Worm (Caenorhabditis elegans) whole organism, mixed stage, embryonic: ENCODE results near the gene secs-1.

Experiments
- M03D4.4 ChIP-seq: sonication (generic microtip); optimal IDR thresholded peaks from 2 replicates; lab custom pipeline; 2017; ENCODE audit warnings: mild to moderate bottlenecking, missing genetic modification characterization, missing compliant biosample characterization
- blmp-1 ChIP-seq: fragments of 150-350 bp; optimal IDR thresholded peaks from 2 replicates; lab custom pipeline; 2014; ENCODE audit warnings: missing biosample characterization, missing genetic modification characterization
- ceh-43 ChIP-seq: fragments of 200-800 bp; sonication (Bioruptor generic); optimal IDR thresholded peaks from 2 replicates; lab custom pipeline; 2018; ENCODE audit warnings: mild to moderate bottlenecking, missing genetic modification characterization, moderate library complexity, missing compliant biosample characterization
- ceh-83 ChIP-seq: fragments of 200-800 bp; sonication (Bioruptor generic); optimal IDR thresholded peaks from 2 replicates; lab custom pipeline; 2018; ENCODE audit warnings: mild to moderate bottlenecking, missing genetic modification characterization, missing compliant biosample characterization
- ces-1 ChIP-seq: fragments of 150-350 bp; optimal IDR thresholded peaks from 2 replicates; lab custom pipeline; 2014; ENCODE audit warnings: missing biosample characterization, missing genetic modification reagents, missing genetic modification characterization
- cnd-1 ChIP-seq: fragments of 200-800 bp; sonication (Bioruptor generic); optimal IDR thresholded peaks from 2 replicates; lab custom pipeline; 2018; ENCODE audit warnings: mild to moderate bottlenecking, missing genetic modification characterization, missing compliant biosample characterization
- drap-1 ChIP-seq: fragments of 200-800 bp; sonication (Bioruptor generic); optimal IDR thresholded peaks from 3 replicates; lab custom pipeline; 2018; ENCODE audit warnings: mild to moderate bottlenecking, missing genetic modification characterization, missing compliant biosample characterization
- elt-1 ChIP-seq: sonication (generic microtip); optimal IDR thresholded peaks from 2 replicates; lab custom pipeline; 2017; ENCODE audit warnings: missing genetic modification characterization, mild to moderate bottlenecking, missing compliant biosample characterization, antibody characterized with exemption, moderate library complexity, borderline replicate concordance; ENCODE audit not compliant: insufficient read depth
- flh-1 ChIP-seq: fragments of 200-800 bp; sonication (Bioruptor generic); optimal IDR thresholded peaks from 2 replicates; lab custom pipeline; 2018; ENCODE audit warnings: mild to moderate bottlenecking, missing genetic modification characterization, moderate library complexity, missing compliant biosample characterization
- ham-2 ChIP-seq: fragments of 200-800 bp; sonication (Bioruptor generic); optimal IDR thresholded peaks from 2 replicates; lab custom pipeline; 2018; ENCODE audit warnings: mild to moderate bottlenecking, missing genetic modification characterization, missing compliant biosample characterization
- lin-13 ChIP-seq: fragments of 150-350 bp; optimal IDR thresholded peaks from 2 replicates; lab custom pipeline; 2014; ENCODE audit warnings: missing biosample characterization, missing genetic modification characterization
- lin-32 ChIP-seq: fragments of 200-800 bp; sonication (Bioruptor generic); optimal IDR thresholded peaks from 2 replicates; lab custom pipeline; 2018; ENCODE audit warnings: mild to moderate bottlenecking, missing genetic modification characterization, missing compliant biosample characterization
- lsy-2 ChIP-seq: fragments of 150-350 bp; optimal IDR thresholded peaks from 2 replicates; lab custom pipeline; 2014; ENCODE audit warnings: missing biosample characterization, missing genetic modification characterization
- mab-5 ChIP-seq: fragments of 150-350 bp; optimal IDR thresholded peaks from 2 replicates; lab custom pipeline; 2014; ENCODE audit warnings: missing biosample characterization, missing genetic modification characterization
- mep-1 ChIP-seq: fragments of 150-350 bp; optimal IDR thresholded peaks from 2 replicates; lab custom pipeline; 2017; ENCODE audit warnings: missing biosample characterization, missing genetic modification reagents, missing genetic modification characterization, inconsistent platforms
- nhr-12 ChIP-seq: fragments of 150-350 bp; optimal IDR thresholded peaks from 2 replicates; lab custom pipeline; 2014; ENCODE audit warnings: missing biosample characterization, missing genetic modification characterization
- nhr-2 ChIP-seq: fragments of 150-350 bp; optimal IDR thresholded peaks from 2 replicates; lab custom pipeline; 2014; ENCODE audit warnings: missing biosample characterization, missing genetic modification characterization
- nhr-28 ChIP-seq: fragments of 150-350 bp; optimal IDR thresholded peaks from 2 replicates; lab custom pipeline; 2014; ENCODE audit warnings: missing biosample characterization, missing genetic modification characterization
- nhr-76 ChIP-seq: sonication (generic microtip); optimal IDR thresholded peaks from 2 replicates; lab custom pipeline; 2017; ENCODE audit warnings: missing biosample characterization, missing genetic modification characterization
- pha-4 ChIP-seq: fragments of 150-350 bp; optimal IDR thresholded peaks from 2 replicates; lab custom pipeline; 2018; ENCODE audit warnings: missing biosample characterization, missing genetic modification reagents, missing genetic modification characterization
- sem-2 ChIP-seq: fragments of 200-800 bp; sonication (Bioruptor generic); optimal IDR thresholded peaks from 2 replicates; lab custom pipeline; 2018; ENCODE audit warnings: mild to moderate bottlenecking, missing genetic modification characterization, missing compliant biosample characterization
- snpc-4 ChIP-seq: fragments of 150-350 bp; optimal IDR thresholded peaks from 2 replicates; lab custom pipeline; 2014; ENCODE audit warnings: missing biosample characterization, missing genetic modification characterization
- sptf-1 ChIP-seq: sonication (generic microtip); optimal IDR thresholded peaks from 2 replicates; lab custom pipeline; 2017; ENCODE audit warnings: mild to moderate bottlenecking, missing genetic modification characterization, moderate library complexity, missing compliant biosample characterization
- tbx-8 ChIP-seq: fragments of 200-800 bp; sonication (Bioruptor generic); optimal IDR thresholded peaks from 2 replicates; lab custom pipeline; 2018; ENCODE audit warnings: mild to moderate bottlenecking, missing genetic modification characterization, moderate library complexity, missing compliant biosample characterization
- unc-120 ChIP-seq: sonication (generic microtip); optimal IDR thresholded peaks from 2 replicates; lab custom pipeline; 2017; ENCODE audit warnings: missing genetic modification characterization, missing compliant biosample characterization; ENCODE audit not compliant: poor library complexity, severe bottlenecking
- unc-39 ChIP-seq: fragments of 150-350 bp; optimal IDR thresholded peaks from 2 replicates; lab custom pipeline; 2014; ENCODE audit warnings: missing biosample characterization, missing genetic modification characterization
- unc-62 ChIP-seq: fragments of 150-350 bp; optimal IDR thresholded peaks from 2 replicates; lab custom pipeline; 2014; ENCODE audit warnings: missing biosample characterization, missing genetic modification reagents, missing genetic modification characterization
- zip-8 ChIP-seq: fragments of 150-350 bp; optimal IDR thresholded peaks from 2 replicates; lab custom pipeline; 2014; ENCODE audit warnings: missing biosample characterization, missing genetic modification characterization
- ztf-11 ChIP-seq: fragments of 150-350 bp; optimal IDR thresholded peaks from 2 replicates; lab custom pipeline; 2014; ENCODE audit warnings: missing biosample characterization, missing genetic modification characterization

secs-1 gene

DNA sequence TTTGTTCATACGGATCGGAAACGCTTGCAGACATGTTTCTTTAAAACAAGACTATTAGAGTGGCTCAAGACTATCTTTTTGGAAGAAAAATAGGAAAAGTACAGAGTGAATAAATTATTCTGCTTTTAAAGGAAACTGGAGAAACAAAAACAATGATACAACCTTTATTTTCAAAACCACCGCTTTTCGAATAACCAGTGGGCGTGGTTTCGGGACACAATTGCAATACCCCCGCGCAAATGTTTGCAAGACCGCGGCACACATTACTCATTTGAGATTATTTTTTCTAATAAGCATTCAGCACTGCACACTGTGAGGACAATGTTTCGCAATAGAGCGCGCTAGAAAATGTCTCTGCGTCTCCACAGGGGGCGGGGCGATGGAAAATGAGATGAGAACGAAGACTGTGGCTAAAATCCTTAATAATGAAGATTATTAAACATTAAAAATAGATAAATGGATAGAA lies 3.6 kb upstream of the secs-1 start, which contains the start of gene plrg-1 (continued):
- peak; percentile 11 for TF ChIP-seq blmp-1 (tag; lab: Kevin White, UChicago)
- TF ChIP-seq unc-120 (tag; lab: Kevin White, UChicago): peak; percentile 80
- peak; percentile 76 for TF ChIP-seq mab-5 (tag; lab: Kevin White, UChicago)
- TF ChIP-seq pha-4 (tag; lab: Kevin White, UChicago): peak; percentile 95
- peak; percentile 58 for TF ChIP-seq flh-1 (GFP tag; lab: Kevin White, UChicago)
- TF ChIP-seq, all 35 proteins: peak for 30

DNA sequence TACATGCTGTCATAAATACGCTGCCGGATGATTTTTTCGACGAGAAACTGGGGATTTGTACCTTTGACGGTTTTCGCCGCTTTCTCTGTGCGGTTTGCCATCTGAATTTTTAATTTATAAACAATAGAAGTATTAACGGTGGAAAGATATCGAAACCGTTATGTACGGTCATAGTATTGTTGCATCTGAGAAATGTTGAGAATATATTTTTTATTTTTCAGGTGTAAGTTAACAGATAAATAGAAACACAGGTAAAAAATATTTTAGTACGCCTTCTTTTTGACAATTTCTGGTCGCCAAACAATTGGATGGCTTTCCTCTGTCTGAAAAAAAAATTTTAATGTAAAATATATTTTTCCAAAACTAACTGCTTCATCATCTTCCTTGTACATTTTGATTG lies 1.7 kb upstream of the secs-1 start, which contains the start of gene prp-38:
Gene prp-38, minus strand, starts transcription at position 101 of the 400 bp plus-strand sequence.
- TF ChIP-seq zip-8 (tag; lab: Kevin White, UChicago) (no peak), blmp-1 (tag; lab: Kevin White, UChicago) (no peak), ceh-83 (GFP tag; lab: Kevin White, UChicago) (no peak), cnd-1 (tag; lab: Kevin White, UChicago) (no peak), unc-120 (tag; lab: Kevin White, UChicago) (no peak), tbx-8 (GFP tag; lab: Kevin White, UChicago) (no peak), ceh-43 (GFP tag; lab: Kevin White, UChicago) (no peak), unc-39 (no peak)

DNA sequence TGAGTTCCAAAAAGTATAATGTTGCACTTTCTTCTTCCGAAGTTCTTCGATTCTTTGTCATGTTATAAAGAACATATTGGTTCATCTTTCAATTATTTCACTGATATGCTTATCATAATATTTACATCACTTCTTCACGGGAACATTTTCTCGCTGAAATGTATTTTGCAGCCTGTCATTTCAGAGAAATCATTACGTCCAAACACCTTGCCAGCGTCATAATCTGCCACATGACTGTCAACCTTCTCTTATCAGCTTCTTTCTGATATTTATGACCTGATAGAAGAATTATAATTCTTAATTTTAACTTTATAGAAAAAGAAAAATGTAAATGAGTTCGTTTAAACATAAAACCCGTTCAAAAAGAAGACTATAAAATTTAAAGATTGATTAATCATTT lies 2.2 kb downstream of the secs-1 start:
- TF ChIP-seq mep-1 (tag; lab: Kevin White, UChicago) (no peak), drap-1 (GFP tag; lab: Kevin White, UChicago) (no peak), ceh-83 (GFP tag; lab: Kevin White, UChicago) (no peak)

DNA sequence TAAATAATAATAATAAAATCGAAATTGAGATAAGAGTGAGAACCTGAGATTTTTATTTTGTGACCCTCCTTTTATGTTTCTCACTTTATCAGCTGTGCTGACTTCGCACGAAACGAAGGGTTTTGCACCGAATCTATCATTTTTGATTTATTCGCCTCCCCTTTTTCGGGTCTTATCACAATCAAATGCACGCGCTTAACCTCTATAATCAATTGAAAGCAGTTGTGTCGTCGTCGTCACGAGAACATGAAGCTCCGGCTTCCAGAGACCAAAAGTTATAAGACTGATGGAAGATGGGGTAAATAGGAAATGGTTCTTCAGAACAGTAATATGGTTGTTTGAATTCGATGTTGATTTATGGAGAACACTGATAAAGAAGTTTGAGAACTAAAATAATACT lies 3.1 kb downstream of the secs-1 start, which contains the start of gene D1054.18:
Gene D1054.18, minus strand, starts transcription at position 45 of the 400 bp plus-strand sequence.
- TF ChIP-seq nhr-12 (tag; lab: Kevin White, UChicago) (no peak), drap-1 (GFP tag; lab: Kevin White, UChicago) (no peak), ces-1 (no peak), zip-8 (tag; lab: Kevin White, UChicago) (no peak), nhr-2 (no peak), tbx-8 (GFP tag; lab: Kevin White, UChicago) (no peak), pha-4 (tag; lab: Kevin White, UChicago) (no peak), nhr-76 (tag; lab: Kevin White, UChicago) (no peak), lin-32 (GFP tag; lab: Kevin White, UChicago) (no peak), lsy-2 (tag; lab: Kevin White, UChicago) (no peak), lin-13 (tag; lab: Kevin White, UChicago) (no peak)

DNA sequence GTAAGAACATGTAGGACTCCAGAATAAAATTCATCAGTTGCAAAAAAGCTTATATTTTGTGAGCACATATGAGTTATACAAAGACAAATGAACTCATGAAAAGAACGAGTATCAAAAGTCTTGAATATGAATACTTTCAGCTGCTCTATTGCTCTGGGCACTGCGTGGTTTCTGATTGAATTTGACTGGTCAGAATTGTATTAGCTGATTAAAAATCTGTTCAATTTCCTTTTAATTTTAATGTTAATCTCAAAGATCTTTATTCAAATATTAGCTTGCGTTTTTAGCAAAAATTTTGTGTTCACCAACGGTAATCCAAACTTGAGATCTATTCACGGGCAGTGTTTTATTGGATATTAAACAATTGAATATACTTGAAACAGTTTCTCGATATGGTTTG lies 6.2 kb downstream of the secs-1 start, which contains the start of gene srh-184:
Gene srh-184, minus strand, starts transcription at position 101 of the 400 bp plus-strand sequence.
- TF ChIP-seq ceh-83 (GFP tag; lab: Kevin White, UChicago): no peak
- TF ChIP-seq M03D4.4 (tag; lab: Kevin White, UChicago): no peak
- TF ChIP-seq sem-2 (GFP tag; lab: Kevin White, UChicago): no peak
- no peak for TF ChIP-seq lin-13 (tag; lab: Kevin White, UChicago)
- TF ChIP-seq tbx-8 (GFP tag; lab: Kevin White, UChicago): no peak
- no peak for TF ChIP-seq sptf-1 (tag; lab: Kevin White, UChicago)
- no peak for TF ChIP-seq pha-4 (tag; lab: Kevin White, UChicago)
- no peak for TF ChIP-seq nhr-76 (tag; lab: Kevin White, UChicago)
- TF ChIP-seq mab-5 (tag; lab: Kevin White, UChicago): no peak
- TF ChIP-seq nhr-28 (tag; lab: Kevin White, UChicago): no peak
- TF ChIP-seq flh-1 (GFP tag; lab: Kevin White, UChicago): no peak
- TF ChIP-seq unc-39: no peak
- no peak for TF ChIP-seq ham-2 (GFP tag; lab: Kevin White, UChicago)
- TF ChIP-seq elt-1 (tag; lab: Kevin White, UChicago): no peak
- no peak for TF ChIP-seq nhr-2
- no peak for TF ChIP-seq unc-62 (GFP tag; lab: Kevin White, UChicago)
- no peak for TF ChIP-seq ztf-11 (tag; lab: Kevin White, UChicago)

DNA sequence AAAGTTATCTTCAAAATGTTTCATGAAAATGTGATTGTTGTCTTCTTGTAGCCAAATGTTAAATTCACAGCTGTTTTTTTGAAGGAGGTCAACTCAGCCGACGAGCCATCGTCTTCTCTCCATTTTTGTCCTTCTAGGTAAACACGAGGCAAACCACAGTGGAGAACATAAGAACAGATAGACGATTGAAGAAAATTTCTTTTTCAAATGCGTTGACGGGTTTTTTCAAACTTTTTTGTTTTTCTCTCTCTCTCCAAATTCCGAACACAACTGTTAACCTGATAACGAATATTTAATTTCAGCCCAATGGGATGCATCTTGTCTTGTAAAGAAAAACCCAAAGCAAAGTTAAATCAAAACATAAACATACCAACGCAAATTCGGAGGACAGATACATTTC lies 8.8 kb downstream of the secs-1 start, which contains the start of gene D1054.19:
Gene D1054.19, plus strand, starts transcription at position 301 of the 400 bp plus-strand sequence.
- no peak for TF ChIP-seq tbx-8 (GFP tag; lab: Kevin White, UChicago)
- no peak for TF ChIP-seq snpc-4 (tag; lab: Kevin White, UChicago)
- TF ChIP-seq lsy-2 (tag; lab: Kevin White, UChicago): no peak
- TF ChIP-seq sem-2 (GFP tag; lab: Kevin White, UChicago): no peak
